Fruit fly (Drosophila melanogaster): ENCODE measurements around the gene Nepl8.

Gene Nepl8

DNA sequence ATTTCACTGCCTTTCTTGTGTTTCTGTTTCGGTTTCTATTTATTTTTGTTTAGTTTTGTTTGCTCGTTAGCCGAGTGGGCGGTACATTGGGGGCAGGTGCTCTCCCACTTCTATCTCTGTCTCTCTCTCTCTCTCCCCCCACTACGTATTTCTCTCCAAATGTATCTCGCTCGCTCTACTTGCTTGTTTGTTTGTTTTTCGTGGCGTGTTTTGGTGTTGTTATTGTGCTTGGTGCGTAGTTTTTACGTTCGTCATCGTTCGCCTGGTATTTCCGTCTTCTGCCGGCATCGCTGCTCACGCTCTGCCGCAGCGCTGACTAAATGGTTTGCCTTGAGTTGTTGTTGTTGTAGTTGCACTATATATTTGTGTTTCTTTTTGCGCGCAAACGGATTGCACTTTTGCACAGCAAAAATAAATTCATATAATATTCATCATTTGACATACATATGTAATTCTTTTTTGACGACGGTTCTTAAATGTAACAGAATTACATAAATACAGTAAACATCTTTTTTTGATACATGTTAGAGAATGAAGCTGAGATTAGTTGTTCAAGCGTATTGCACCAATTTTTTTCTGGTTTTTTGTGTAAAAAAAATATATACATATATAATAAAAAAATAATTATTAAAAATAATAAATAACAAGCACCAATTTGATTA is 46.4 kb downstream of the Nepl8 start (continued):
- TF ChIP-seq gfzf (GFP tag; optimal IDR thresholded peaks at IDR 0.05), result no peak
- no peak for TF ChIP-seq CG10209 (GFP tag; optimal IDR thresholded peaks at IDR 0.05)
- no peak for TF ChIP-seq cas (GFP tag; IDR thresholded peaks at IDR 0.05)
- no peak for TF ChIP-seq usp (GFP tag; optimal IDR thresholded peaks at IDR 0.05)
- no peak for TF ChIP-seq pho (GFP tag; optimal IDR thresholded peaks at IDR 0.05)
- TF ChIP-seq MTF-1 (GFP tag; optimal IDR thresholded peaks at IDR 0.05; ENCODE audit: borderline replicate concordance), result peak; percentile 76
- TF ChIP-seq CG17328 (GFP tag; IDR thresholded peaks at IDR 0.05), result no peak
- no peak for TF ChIP-seq sens-2 (GFP tag; IDR thresholded peaks at IDR 0.05)
- TF ChIP-seq Sox102F (GFP tag; optimal IDR thresholded peaks at IDR 0.05), result no peak
- no peak for TF ChIP-seq gt (GFP tag; IDR thresholded peaks at IDR 0.05)
- TF ChIP-seq CrebB (tag; optimal IDR thresholded peaks at IDR 0.05), result peak; percentile 68
- no peak for TF ChIP-seq mam (GFP tag; optimal IDR thresholded peaks at IDR 0.05)
- no peak for TF ChIP-seq wor (GFP tag; IDR thresholded peaks at IDR 0.05)
- peak; percentile 60 for TF ChIP-seq vvl (GFP tag; IDR thresholded peaks at IDR 0.05)
- TF ChIP-seq toy (GFP tag; IDR thresholded peaks at IDR 0.05), result no peak
- TF ChIP-seq Aef1 (GFP tag; IDR thresholded peaks at IDR 0.05), result peak; percentile 38; the same call in 1 of the 3 replicates
- TF ChIP-seq Trl (optimal IDR thresholded peaks at IDR 0.05), result peak; percentile 77 to 91
- peak; percentile 21 for TF ChIP-seq Trl (GFP tag; optimal IDR thresholded peaks at IDR 0.05)
- TF ChIP-seq gcm (GFP tag; optimal IDR thresholded peaks at IDR 0.05), result peak; percentile 29
- TF ChIP-seq lab (GFP tag; optimal IDR thresholded peaks at IDR 0.05), result peak; percentile 66
- TF ChIP-seq unpg (GFP tag; optimal IDR thresholded peaks at IDR 0.05), result peak; percentile 19
- no peak for TF ChIP-seq B-H2 (GFP tag; optimal IDR thresholded peaks at IDR 0.05)
- no peak for TF ChIP-seq CG12155 (GFP tag; optimal IDR thresholded peaks at IDR 0.05)
- 0 out of 3 replicates have a peak, but pooled peaks have one; percentile 55 for TF ChIP-seq z (GFP tag; IDR thresholded peaks at IDR 0.05)
- peak; percentile 67 for TF ChIP-seq Asciz (GFP tag; optimal IDR thresholded peaks at IDR 0.05)
- no peak for TF ChIP-seq Doc2 (GFP tag; IDR thresholded peaks at IDR 0.05)
- TF ChIP-seq sc (optimal IDR thresholded peaks at IDR 0.05), result no peak
- TF ChIP-seq sc (GFP tag; optimal IDR thresholded peaks at IDR 0.05), result no peak
- TF ChIP-seq org-1 (GFP tag; optimal IDR thresholded peaks at IDR 0.05), result no peak
- TF ChIP-seq CG6854 (GFP tag; optimal IDR thresholded peaks at IDR 0.05), result no peak
- TF ChIP-seq nmo (GFP tag; optimal IDR thresholded peaks at IDR 0.05), result no peak
- no peak for TF ChIP-seq al (GFP tag; IDR thresholded peaks at IDR 0.05)
- no peak for TF ChIP-seq H2.0 (GFP tag; IDR thresholded peaks at IDR 0.05)
- no peak for TF ChIP-seq hth (optimal IDR thresholded peaks at IDR 0.05)
- TF ChIP-seq Oaz (GFP tag; IDR thresholded peaks at IDR 0.05), result no peak
- no peak for TF ChIP-seq CG4424 (GFP tag; optimal IDR thresholded peaks at IDR 0.05)
- TF ChIP-seq CG17912 (GFP tag; optimal IDR thresholded peaks at IDR 0.05), result peak; percentile 69
- TF ChIP-seq CG5245 (GFP tag; optimal IDR thresholded peaks at IDR 0.05), result no peak
- TF ChIP-seq sna (GFP tag; IDR thresholded peaks at IDR 0.05; ENCODE audit: partially characterized antibody), result no peak
- peak; percentile 39 for TF ChIP-seq CG17186 (GFP tag; optimal IDR thresholded peaks at IDR 0.05)
- peak; percentile 24 for TF ChIP-seq HHEX (GFP tag; optimal IDR thresholded peaks at IDR 0.05)
- TF ChIP-seq unc-4 (GFP tag; IDR thresholded peaks at IDR 0.05; ENCODE audit: partially characterized antibody), result peak; percentile 16; the same call in 1 of the 2 replicates
- TF ChIP-seq ap (GFP tag; IDR thresholded peaks at IDR 0.05), result no peak
- no peak for TF ChIP-seq CG8290 (GFP tag; optimal IDR thresholded peaks at IDR 0.05)
- TF ChIP-seq CG8290 (tag; optimal IDR thresholded peaks at IDR 0.05), result peak in 1 of 2 experiments; percentile 54
- TF ChIP-seq CG2116 (GFP tag; optimal IDR thresholded peaks at IDR 0.05), result no peak
- peak in 1 of 2 experiments; percentile 33 for TF ChIP-seq Pdp1 (GFP tag; optimal IDR thresholded peaks at IDR 0.05)
- TF ChIP-seq CG15073 (GFP tag; optimal IDR thresholded peaks at IDR 0.05), result no peak
- no peak for TF ChIP-seq pita (GFP tag; optimal IDR thresholded peaks at IDR 0.05)
- no peak for TF ChIP-seq CG12299 (tag; optimal IDR thresholded peaks at IDR 0.05)
- TF ChIP-seq Adf1 (GFP tag; IDR thresholded peaks at IDR 0.05), result peak; percentile 96

Data from whole organism, embryonic.